Worm (Caenorhabditis elegans) whole organism, L2 larva: ENCODE measurements around the gene Y22D7AR.7.

ENCODE experiments used
- aly-2 ChIP-seq: fragments of 150-350 bp; optimal IDR thresholded peaks from 2 replicates; lab custom pipeline; 2014; ENCODE audit warnings: missing biosample characterization, missing genetic modification characterization
- ceh-16 ChIP-seq: fragments of 150-350 bp; optimal IDR thresholded peaks from 2 replicates; lab custom pipeline; 2014; ENCODE audit warnings: missing biosample characterization, missing genetic modification characterization
- lin-11 ChIP-seq: fragments of 150-350 bp; sonication (generic microtip); optimal IDR thresholded peaks from 2 replicates; lab custom pipeline; 2014; ENCODE audit warnings: missing biosample characterization, missing genetic modification characterization, inconsistent platforms, mixed read lengths
- lin-13 ChIP-seq: fragments of 150-350 bp; optimal IDR thresholded peaks from 2 replicates; lab custom pipeline; 2014; ENCODE audit warnings: missing biosample characterization, missing genetic modification reagents, missing genetic modification characterization
- nhr-11 ChIP-seq: fragments of 150-350 bp; optimal IDR thresholded peaks from 2 replicates; lab custom pipeline; 2014; ENCODE audit warnings: missing biosample characterization, missing genetic modification characterization
- nhr-23 ChIP-seq: fragments of 150-350 bp; optimal IDR thresholded peaks from 2 replicates; lab custom pipeline; 2014; ENCODE audit warnings: missing biosample characterization, missing genetic modification reagents, missing genetic modification characterization
- nhr-6 ChIP-seq: fragments of 150-350 bp; optimal IDR thresholded peaks from 2 replicates; lab custom pipeline; 2014; ENCODE audit warnings: missing biosample characterization, missing genetic modification characterization
- skn-1 ChIP-seq: sonication (generic microtip); optimal IDR thresholded peaks from 2 replicates; lab custom pipeline; 2017; ENCODE audit warnings: missing biosample characterization, missing genetic modification characterization
- snpc-4 ChIP-seq: fragments of 150-350 bp; optimal IDR thresholded peaks from 2 replicates; lab custom pipeline; 2014; ENCODE audit warnings: missing biosample characterization, missing genetic modification characterization
- unc-39 ChIP-seq: fragments of 150-350 bp; optimal IDR thresholded peaks from 2 replicates; lab custom pipeline; 2014; ENCODE audit warnings: missing biosample characterization, missing genetic modification characterization

ce11 chrIII:1638345-1638744, 49.6 kb downstream of the Y22D7AR.7 start:
- TF ChIP-seq ceh-16 (tag; lab: Kevin White, UChicago) (no peak), skn-1 (no peak), lin-13 (no peak), snpc-4 (tag; lab: Kevin White, UChicago) (no peak), nhr-6 (no peak), nhr-23 (tag; lab: Kevin White, UChicago) (no peak), unc-39 (tag; lab: Kevin White, UChicago) (no peak), nhr-11 (tag; lab: Kevin White, UChicago) (no peak), lin-11 (tag; lab: Kevin White, UChicago) (no peak), aly-2 (no peak)
